Fruit fly (Drosophila melanogaster) whole organism, prepupa: ENCODE measurements around the gene beat-Ia.
A peak's percentile ranks its signal among the peaks of the same experiment; 100 is the strongest.

Experiments used
- CG10669 ChIP-seq: fragments of 200-800 bp; sonication (Bioruptor generic); optimal IDR thresholded peaks from 3 replicates; lab custom pipeline; 2018; ENCODE audit warnings: missing biosample characterization, mild to moderate bottlenecking, missing genetic modification characterization, moderate library complexity
- CG3032 ChIP-seq: fragments of 200-800 bp; optimal IDR thresholded peaks from 2 replicates; lab custom pipeline; 2019; ENCODE audit warnings: missing biosample characterization, mild to moderate bottlenecking, missing genetic modification characterization, moderate library complexity
- CG31627 ChIP-seq: fragments of 200-800 bp; sonication (Bioruptor generic); optimal IDR thresholded peaks from 3 replicates; lab custom pipeline; 2016; ENCODE audit warnings: missing biosample characterization, missing genetic modification characterization
- CG3919 ChIP-seq: fragments of 200-800 bp; sonication (Bioruptor generic); optimal IDR thresholded peaks from 3 replicates; lab custom pipeline; 2016; ENCODE audit warnings: missing biosample characterization, missing genetic modification characterization
- CG7368 ChIP-seq: fragments of 200-800 bp; sonication (Bioruptor generic); optimal IDR thresholded peaks from 3 replicates; lab custom pipeline; 2016; ENCODE audit warnings: missing biosample characterization, missing genetic modification characterization
- CG8319 ChIP-seq: fragments of 200-800 bp; sonication (Bioruptor generic); optimal IDR thresholded peaks from 3 replicates; lab custom pipeline; 2016; ENCODE audit warnings: missing biosample characterization, missing genetic modification characterization
- CG9139 ChIP-seq: fragments of 200-800 bp; sonication (Bioruptor generic); optimal IDR thresholded peaks from 3 replicates; lab custom pipeline; 2017; ENCODE audit warnings: missing biosample characterization, mild to moderate bottlenecking, missing genetic modification characterization
- Ets96B ChIP-seq: fragments of 200-800 bp; optimal IDR thresholded peaks from 2 replicates; lab custom pipeline; 2019; ENCODE audit warnings: missing biosample characterization, mild to moderate bottlenecking, missing genetic modification characterization, moderate library complexity
- Hr38 ChIP-seq: sonication (Bioruptor generic); optimal IDR thresholded peaks from 2 replicates; lab custom pipeline; 2016; ENCODE audit warnings: missing biosample characterization, missing genetic modification characterization
- Hr39 ChIP-seq: fragments of 200-800 bp; sonication (Bioruptor generic); optimal IDR thresholded peaks from 2 replicates; lab custom pipeline; 2016; ENCODE audit warnings: missing biosample characterization, missing genetic modification characterization
- Sox14 ChIP-seq: fragments of 200-800 bp; sonication (Bioruptor generic); optimal IDR thresholded peaks from 3 replicates; lab custom pipeline; 2016; ENCODE audit warnings: missing biosample characterization, missing genetic modification characterization
- achi ChIP-seq: fragments of 200-800 bp; sonication (Bioruptor generic); optimal IDR thresholded peaks from 3 replicates; lab custom pipeline; 2016; ENCODE audit warnings: missing biosample characterization, missing genetic modification characterization
- dac ChIP-seq: fragments of 200-800 bp; sonication (Bioruptor generic); optimal IDR thresholded peaks from 2 replicates; lab custom pipeline; 2017; ENCODE audit warnings: missing biosample characterization, mild to moderate bottlenecking, missing genetic modification characterization
- eg ChIP-seq: fragments of 200-800 bp; sonication (Bioruptor generic); IDR thresholded peaks from 3 replicates; pipeline ENCODE4 v1.3.6; 2022; ENCODE audit warnings: missing biosample characterization, missing genetic modification characterization
- svp ChIP-seq: fragments of 200-800 bp; sonication (Bioruptor generic); peaks from one replicate; lab custom pipeline; 2016; ENCODE audit warnings: missing biosample characterization, missing genetic modification characterization
- topi ChIP-seq: fragments of 200-800 bp; sonication (Bioruptor generic); optimal IDR thresholded peaks from 3 replicates; lab custom pipeline; 2016; ENCODE audit warnings: missing biosample characterization, missing genetic modification characterization

The beat-Ia gene

DNA sequence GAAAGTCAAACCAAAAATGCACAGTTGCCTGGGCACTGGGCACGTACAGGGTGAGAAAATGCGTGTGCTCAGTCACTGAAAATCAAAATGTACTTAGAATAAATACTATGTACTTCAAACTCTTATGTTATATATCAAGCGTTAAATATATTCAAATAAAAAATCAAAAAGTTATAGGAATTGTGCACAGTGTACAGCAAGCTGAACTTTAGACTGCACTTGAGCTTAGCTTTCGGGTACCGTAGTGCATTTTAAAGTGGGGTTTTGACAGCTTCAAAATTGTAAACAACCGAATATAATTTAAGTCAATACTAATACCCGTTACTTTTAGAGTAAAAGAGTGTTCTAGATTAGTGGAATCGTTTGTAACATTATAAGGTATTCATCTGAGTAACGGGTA lies 9.5 kb upstream of the beat-Ia start:
- TF ChIP-seq Hr39 (GFP tag; lab: Kevin White, UChicago) (peak; percentile 2), Hr38 (no peak), topi (GFP tag; lab: Kevin White, UChicago) (no peak)

- TF ChIP-seq dac (GFP tag; lab: Kevin White, UChicago) (no peak), svp (GFP tag; lab: Kevin White, UChicago) (peak; percentile 8)
Measured at dm6 chr2L:16041727-16042126, 8.0 kb upstream of the beat-Ia start, which contains the start of the genes BicC and CG45084. Gene BicC (plus strand): TSS chr2L:16042047. Gene CG45084 (plus strand): TSS chr2L:16042047.

DNA sequence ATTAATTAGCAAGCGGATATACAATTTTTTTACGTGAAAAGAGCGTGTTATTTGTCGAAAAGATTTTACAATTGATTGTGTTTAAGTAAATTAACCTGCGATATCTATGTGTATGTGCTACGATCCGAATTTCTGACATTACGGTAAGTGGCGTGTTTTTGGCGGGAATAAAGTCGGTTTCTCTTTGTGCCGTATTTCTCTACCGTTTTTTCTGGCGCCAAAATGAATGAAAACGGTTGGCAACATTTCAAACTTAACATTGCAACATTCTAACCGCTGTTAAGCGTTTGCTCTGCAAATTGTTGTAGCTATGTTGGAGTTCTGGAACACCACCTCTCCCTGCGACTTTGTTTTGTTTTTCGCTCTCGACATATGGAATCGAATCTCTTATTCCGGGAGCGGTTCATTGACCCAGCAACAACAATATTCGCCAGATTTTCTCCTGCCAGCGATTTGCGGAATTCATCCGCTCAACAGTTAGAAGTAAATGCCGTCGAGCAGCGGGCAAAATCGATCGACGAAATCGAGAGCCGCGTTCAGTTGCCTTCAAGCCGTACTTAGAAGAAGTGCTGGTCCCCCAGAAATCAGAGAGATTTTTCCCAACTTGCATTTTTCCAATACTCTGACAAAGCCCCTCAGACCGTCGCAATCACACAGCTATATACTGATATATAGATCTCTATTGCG lies 7.2 kb upstream of the beat-Ia start:
- TF ChIP-seq CG3919: no peak
- no peak for TF ChIP-seq CG8319 (GFP tag; lab: Kevin White, UChicago)
- TF ChIP-seq Sox14: no peak
- TF ChIP-seq achi (GFP tag; lab: Kevin White, UChicago): no peak
- no peak for TF ChIP-seq CG9139
- TF ChIP-seq, all 60 proteins: peak for 0

- no peak for TF ChIP-seq CG3032 (tag; lab: Kevin White, UChicago)
- TF ChIP-seq CG10669: no peak
- no peak for TF ChIP-seq CG31627 (GFP tag; lab: Kevin White, UChicago)
- no peak for TF ChIP-seq CG7368 (GFP tag; lab: Kevin White, UChicago)
- TF ChIP-seq eg (GFP tag; lab: Robert Waterston, UW): no peak
- TF ChIP-seq Ets96B (tag; lab: Kevin White, UChicago): no peak
Measured at dm6 chr2L:16094697-16095096, 44.9 kb downstream of the beat-Ia start, which contains the start of gene CG4891. Gene CG4891 (plus strand): TSS chr2L:16094997.
